Worm (Caenorhabditis elegans): ENCODE data around the gene F21A3.3.

DNA sequence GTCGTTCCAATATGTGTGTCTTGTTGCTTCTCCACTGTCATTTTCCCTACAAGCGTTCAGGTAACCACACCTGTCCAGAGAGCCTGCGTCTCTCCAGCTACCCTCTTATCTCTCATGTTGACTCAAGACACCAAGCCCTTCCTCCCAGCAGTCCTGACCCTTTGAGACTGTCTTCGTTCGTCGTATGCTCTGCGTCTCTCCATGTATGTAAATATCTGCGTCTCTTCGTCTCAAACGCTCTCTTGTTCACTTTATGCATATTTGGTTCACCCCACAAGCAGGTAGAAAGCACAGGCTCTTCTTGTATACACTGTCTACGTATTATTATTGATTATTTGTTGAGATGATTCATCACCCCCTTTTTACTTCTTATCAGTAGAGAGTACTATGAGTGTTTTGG lies 19.8 kb upstream of the F21A3.3 start:
- TF ChIP-seq aly-2 (tag; optimal IDR thresholded peaks at IDR 0.05) (no peak), mdl-1 (tag; optimal IDR thresholded peaks at IDR 0.05) (no peak), R02D3.7 (tag; optimal IDR thresholded peaks at IDR 0.05) (no peak)

Measured in whole organism, L3 larva.